Worm (Caenorhabditis elegans): ENCODE measurements around the gene T14G8.3.
A peak's percentile ranks its signal among the peaks of the same experiment; 100 is the strongest.

Gene T14G8.3

DNA sequence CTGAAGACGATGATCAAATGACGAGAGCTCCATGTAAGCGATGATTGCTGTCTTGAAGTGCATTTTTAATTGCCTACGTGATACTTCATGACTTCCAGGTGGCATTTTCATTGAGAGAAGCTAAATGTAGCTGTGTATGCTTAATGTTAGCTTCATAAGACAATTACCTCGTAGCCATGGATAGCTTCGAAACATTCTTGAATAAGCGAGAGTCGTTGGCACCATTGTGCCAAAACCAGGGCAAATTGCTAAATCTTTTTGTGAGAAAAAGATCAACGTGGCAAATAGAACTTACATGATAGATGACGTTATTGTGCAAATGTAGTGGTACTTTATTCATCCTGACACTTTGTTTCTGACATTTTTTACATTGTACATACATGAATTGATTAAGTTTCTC, 2.2 kb downstream of the T14G8.3 start:
- TF ChIP-seq madf-6 (GFP tag; IDR thresholded peaks at IDR 0.05) (no peak), hrde-1 (tag; optimal IDR thresholded peaks at IDR 0.05; ENCODE audit: borderline replicate concordance) (no peak), C06A6.2 (GFP tag; conservative IDR thresholded peaks at IDR 0.05) (no peak), lin-26 (GFP tag; IDR thresholded peaks at IDR 0.05) (no peak)

DNA sequence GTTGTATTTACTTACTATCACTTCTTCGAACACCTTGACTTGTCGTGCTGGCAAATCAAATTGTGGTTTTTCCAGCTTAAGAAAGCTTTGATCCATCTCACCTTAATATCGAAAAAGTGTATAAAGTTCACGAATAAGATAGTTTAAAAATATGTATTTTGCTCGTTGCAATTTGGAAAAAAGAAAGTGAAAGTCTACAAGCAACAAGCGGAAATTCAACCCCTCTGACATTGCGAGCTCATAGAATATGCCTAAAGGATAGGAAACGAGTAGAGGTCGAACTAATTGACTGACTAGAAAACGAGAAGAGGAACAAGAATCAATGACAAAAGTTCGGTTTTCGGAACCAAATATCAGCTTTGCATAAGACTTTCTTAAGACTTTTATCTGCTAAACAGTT, 2.8 kb downstream of the T14G8.3 start, which contains the start of gene T14G8.4:
Gene T14G8.4 (minus strand): TSS at position 101 of the 400 bp plus-strand sequence.
- no peak for TF ChIP-seq zfh-2 (GFP tag; conservative IDR thresholded peaks at IDR 0.05)
- TF ChIP-seq ets-4 (GFP tag; optimal IDR thresholded peaks at IDR 0.05) = no peak
- TF ChIP-seq madf-3 (GFP tag; IDR thresholded peaks at IDR 0.05) = no peak
- no peak for TF ChIP-seq atf-7 (tag; optimal IDR thresholded peaks at IDR 0.05)
- TF ChIP-seq T07F8.4 (tag; optimal IDR thresholded peaks at IDR 0.05) = no peak
- no peak for TF ChIP-seq K12H6.12 (tag; optimal IDR thresholded peaks at IDR 0.05)
- TF ChIP-seq F49E8.2 (tag; optimal IDR thresholded peaks at IDR 0.05; ENCODE audit: insufficient read depth) = no peak

DNA sequence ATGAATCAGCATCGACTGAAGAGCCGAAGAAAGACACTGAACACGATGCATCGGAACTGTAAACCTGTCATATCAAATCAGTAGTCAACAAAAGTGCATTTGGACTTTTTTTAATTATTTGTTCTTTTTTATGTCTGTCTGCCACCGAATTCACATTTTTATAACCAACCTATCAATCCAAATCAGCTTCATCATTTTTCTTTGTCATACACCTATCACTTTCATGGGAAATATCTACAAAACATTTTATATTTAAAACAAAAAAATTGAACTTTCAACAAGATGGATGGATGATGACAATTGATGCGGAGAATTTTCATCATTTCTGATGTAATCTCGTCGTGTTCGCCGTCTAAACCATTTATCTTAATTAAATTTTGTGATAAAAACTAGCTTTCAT, 8.4 kb downstream of the T14G8.3 start:
- TF ChIP-seq nhr-80 (tag; optimal IDR thresholded peaks at IDR 0.05) (peak; percentile 84), ztf-22 (GFP tag; optimal IDR thresholded peaks at IDR 0.05) (peak; percentile 57), ZK185.1 (tag; optimal IDR thresholded peaks at IDR 0.05; ENCODE audit: poor library complexity, severe bottlenecking) (no peak), let-607 (tag; optimal IDR thresholded peaks at IDR 0.05) (peak; percentile 80 to 83), tbp1 (GFP tag; optimal IDR thresholded peaks at IDR 0.05) (peak; percentile 3), Y67H2A.10 (GFP tag; conservative IDR thresholded peaks at IDR 0.05) (no peak), atf-7 (tag; optimal IDR thresholded peaks at IDR 0.05) (peak; percentile 38), F22D6.2 (tag; optimal IDR thresholded peaks at IDR 0.05) (peak; percentile 2), zim-3 (tag; optimal IDR thresholded peaks at IDR 0.05) (no peak), him-1 (tag; optimal IDR thresholded peaks at IDR 0.05) (no peak), lin-40 (tag; optimal IDR thresholded peaks at IDR 0.05) (peak; percentile 38), F37B4.10 (GFP tag; IDR thresholded peaks at IDR 0.05) (no peak), dox-1 (GFP tag; IDR thresholded peaks at IDR 0.05) (0 out of 2 replicates have a peak, but pooled peaks have one; percentile 10), unc-130 (GFP tag; optimal IDR thresholded peaks at IDR 0.05) (no peak), unc-62 (GFP tag; optimal IDR thresholded peaks at IDR 0.05) (peak; percentile 91)

DNA sequence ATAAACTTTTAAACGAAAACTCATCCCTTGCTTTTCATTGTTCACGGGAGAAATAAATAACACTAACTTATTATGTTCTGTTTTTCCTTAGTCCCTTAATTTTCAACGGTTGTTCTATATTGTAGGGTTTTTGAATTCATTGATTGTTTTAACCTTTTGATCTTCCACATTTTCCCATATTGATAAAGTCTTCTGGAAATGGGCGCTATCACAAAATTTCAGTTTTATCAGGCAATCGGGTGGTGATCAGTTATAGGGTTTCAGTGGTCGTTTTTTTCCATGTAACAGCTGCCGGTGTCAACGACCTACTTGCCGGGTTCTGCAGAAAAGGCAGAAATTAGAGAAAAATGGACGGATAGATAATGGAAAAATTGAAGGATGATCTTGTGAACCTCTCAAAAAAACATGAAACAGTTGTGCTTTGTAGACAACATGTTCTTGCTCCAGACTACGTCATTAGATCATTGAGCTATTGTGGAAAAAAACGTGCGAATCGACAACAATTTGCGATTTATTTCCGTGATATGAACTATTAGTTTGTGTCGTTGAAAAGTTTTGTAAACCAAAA, 8.9 kb downstream of the T14G8.3 start:
- TF ChIP-seq Y53G8AR.9 (GFP tag; conservative IDR thresholded peaks at IDR 0.05) (0 out of 2 replicates have a peak, but pooled peaks have one; percentile 47), tlf-1 (GFP tag; optimal IDR thresholded peaks at IDR 0.05) (no peak), cebp-1 (GFP tag; IDR thresholded peaks at IDR 0.05) (no peak), cebp-1 (tag; optimal IDR thresholded peaks at IDR 0.05) (peak; percentile 9), nhr-80 (tag; optimal IDR thresholded peaks at IDR 0.05) (peak; percentile 12)

DNA sequence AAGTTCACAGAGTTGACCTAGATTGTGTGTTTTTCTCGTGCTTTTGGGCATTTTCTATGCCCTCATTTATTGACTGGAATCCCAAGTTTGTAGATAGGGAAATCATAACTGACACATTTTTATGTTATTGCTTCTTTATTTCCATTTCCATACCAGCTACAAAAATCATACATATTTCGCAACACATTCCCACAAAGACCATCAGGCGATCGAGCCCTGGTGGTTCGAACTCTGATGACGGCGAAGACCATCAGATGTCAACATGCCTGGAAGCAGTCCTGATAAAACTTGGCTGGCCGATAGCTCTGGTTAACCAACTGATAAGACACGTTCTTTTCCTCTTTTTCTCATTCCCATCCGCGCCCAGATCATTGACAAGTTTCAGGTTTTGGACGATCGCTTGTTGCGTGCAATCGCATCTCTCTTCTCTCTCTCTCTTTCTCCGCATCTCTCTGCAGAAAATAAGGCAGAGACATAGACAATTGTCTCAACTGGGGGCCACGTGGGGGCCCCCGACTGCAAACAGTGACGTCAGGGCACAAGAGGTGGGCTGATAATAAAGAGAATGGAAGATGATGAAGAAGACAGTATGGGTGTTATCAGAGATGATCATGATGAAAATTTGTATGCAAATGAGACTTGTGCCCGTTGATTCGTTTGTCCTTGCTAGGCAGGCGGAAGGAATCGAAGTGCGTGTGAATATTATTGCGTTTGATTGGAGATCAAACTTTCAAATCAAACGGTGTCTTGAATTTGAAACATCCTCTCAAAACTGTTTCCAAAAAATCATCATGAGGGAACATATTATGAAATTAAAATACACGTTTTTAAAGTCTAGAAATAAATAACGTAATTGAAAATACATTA, 11.2 kb downstream of the T14G8.3 start:
- TF ChIP-seq madf-6 (GFP tag; IDR thresholded peaks at IDR 0.05) (no peak), ceh-100 (GFP tag; IDR thresholded peaks at IDR 0.05) (no peak), ztf-25 (GFP tag; IDR thresholded peaks at IDR 0.05) (no peak), mel-28 (tag; optimal IDR thresholded peaks at IDR 0.05; ENCODE audit: borderline replicate concordance) (no peak), ztf-28 (GFP tag; IDR thresholded peaks at IDR 0.05) (no peak), K11D2.4 (GFP tag; IDR thresholded peaks at IDR 0.05) (peak; percentile 82), aptf-2 (GFP tag; conservative IDR thresholded peaks at IDR 0.05) (no peak), F22D6.2 (tag; optimal IDR thresholded peaks at IDR 0.05) (peak; percentile 85), atf-7 (tag; optimal IDR thresholded peaks at IDR 0.05) (peak; percentile 100), pbrm-1 (GFP tag; IDR thresholded peaks at IDR 0.05) (peak; percentile 67), F37B4.10 (GFP tag; IDR thresholded peaks at IDR 0.05) (0 out of 2 replicates have a peak, but pooled peaks have one; percentile 4), athp-1 (tag; optimal IDR thresholded peaks at IDR 0.05) (peak; percentile 8), B0261.1 (tag; optimal IDR thresholded peaks at IDR 0.05) (peak; percentile 5), ztf-26 (tag; optimal IDR thresholded peaks at IDR 0.05) (peak; percentile 90), rcor-1 (GFP tag; IDR thresholded peaks at IDR 0.05) (no peak)
